Fruit fly (Drosophila melanogaster) whole organism, embryonic: ENCODE data around the gene Bro.

ENCODE experiments used
- Atf3 ChIP-seq: fragments of 200-800 bp; sonication (Bioruptor generic); optimal IDR thresholded peaks from 3 replicates; lab custom pipeline; 2016; ENCODE audit warnings: missing biosample characterization, missing genetic modification characterization
- B-H2 ChIP-seq: fragments of 200-800 bp; sonication (Bioruptor generic); optimal IDR thresholded peaks from 2 replicates; lab custom pipeline; 2018; ENCODE audit warnings: missing biosample characterization, mild to moderate bottlenecking, missing genetic modification characterization
- CG10543 ChIP-seq: fragments of 200-800 bp; sonication (Bioruptor generic); optimal IDR thresholded peaks from 3 replicates; lab custom pipeline; 2017; ENCODE audit warnings: missing biosample characterization, mild to moderate bottlenecking, missing genetic modification characterization, moderate library complexity
- CG11093 ChIP-seq: fragments of 200-800 bp; sonication (Bioruptor generic); IDR thresholded peaks from 3 replicates; pipeline ENCODE4 v1.3.6; 2022; ENCODE audit warnings: missing biosample characterization, missing genetic modification characterization
- CG12155 ChIP-seq: fragments of 200-800 bp; sonication (Bioruptor generic); optimal IDR thresholded peaks from 3 replicates; lab custom pipeline; 2016; ENCODE audit warnings: missing biosample characterization, missing genetic modification characterization
- CG13296 ChIP-seq: fragments of 200-800 bp; sonication (Bioruptor generic); optimal IDR thresholded peaks from 3 replicates; lab custom pipeline; 2018; ENCODE audit warnings: missing biosample characterization, mild to moderate bottlenecking, missing genetic modification characterization
- CG15011 ChIP-seq: fragments of 200-800 bp; sonication (Bioruptor generic); optimal IDR thresholded peaks from 3 replicates; lab custom pipeline; 2018; ENCODE audit warnings: missing biosample characterization, mild to moderate bottlenecking, missing genetic modification characterization
- CG1603 ChIP-seq: fragments of 200-800 bp; sonication (Bioruptor generic); optimal IDR thresholded peaks from 2 replicates; lab custom pipeline; 2019; ENCODE audit warnings: missing biosample characterization, mild to moderate bottlenecking, missing genetic modification characterization, moderate library complexity
- CG16779 ChIP-seq: fragments of 200-800 bp; sonication (Bioruptor generic); IDR thresholded peaks from 2 replicates; pipeline ENCODE4 v1.3.6; 2022; ENCODE audit warnings: missing biosample characterization, missing genetic modification characterization
- CG2875 ChIP-seq: fragments of 200-800 bp; sonication (Bioruptor generic); optimal IDR thresholded peaks from 2 replicates; lab custom pipeline; 2017; ENCODE audit warnings: missing biosample characterization, mild to moderate bottlenecking, missing genetic modification characterization, missing genetic modification reagents
- CG2889 ChIP-seq: fragments of 200-800 bp; sonication (Bioruptor generic); IDR thresholded peaks from 3 replicates; pipeline ENCODE4 v1.3.6; 2022; ENCODE audit warnings: missing biosample characterization, missing genetic modification characterization
- CG30431 ChIP-seq: fragments of 200-800 bp; sonication (Bioruptor generic); optimal IDR thresholded peaks from 2 replicates; lab custom pipeline; 2017; ENCODE audit warnings: missing biosample characterization, missing genetic modification characterization
- CG33213 ChIP-seq: fragments of 200-800 bp; sonication (Bioruptor generic); optimal IDR thresholded peaks from 3 replicates; lab custom pipeline; 2016; ENCODE audit warnings: missing biosample characterization, missing genetic modification characterization
- CG4282 ChIP-seq: fragments of 200-800 bp; sonication (Bioruptor generic); optimal IDR thresholded peaks from 2 replicates; lab custom pipeline; 2016; ENCODE audit warnings: missing biosample characterization, missing genetic modification characterization
- CG4820 ChIP-seq: fragments of 200-800 bp; sonication (Bioruptor generic); optimal IDR thresholded peaks from 3 replicates; lab custom pipeline; 2016; ENCODE audit warnings: missing biosample characterization, missing genetic modification characterization
- CG7928 ChIP-seq: fragments of 200-800 bp; sonication (Bioruptor generic); optimal IDR thresholded peaks from 2 replicates; lab custom pipeline; 2017; ENCODE audit warnings: missing biosample characterization, mild to moderate bottlenecking, missing genetic modification characterization
- CG8089 ChIP-seq: fragments of 200-800 bp; sonication (Bioruptor generic); optimal IDR thresholded peaks from 3 replicates; lab custom pipeline; 2016; ENCODE audit warnings: missing biosample characterization, missing genetic modification characterization
- CG8944 ChIP-seq: fragments of 200-800 bp; sonication (Bioruptor generic); optimal IDR thresholded peaks from 3 replicates; lab custom pipeline; 2016; ENCODE audit warnings: missing biosample characterization, missing genetic modification characterization
- CG9437 ChIP-seq: fragments of 200-800 bp; sonication (Bioruptor generic); optimal IDR thresholded peaks from 2 replicates; lab custom pipeline; 2018; ENCODE audit warnings: missing biosample characterization, mild to moderate bottlenecking, missing genetic modification characterization
- CG9797 ChIP-seq: fragments of 200-800 bp; sonication (Bioruptor generic); optimal IDR thresholded peaks from 3 replicates; lab custom pipeline; 2018; ENCODE audit warnings: missing biosample characterization, mild to moderate bottlenecking, missing genetic modification characterization
- CG9817 ChIP-seq: fragments of 200-800 bp; sonication (Bioruptor generic); optimal IDR thresholded peaks from 2 replicates; lab custom pipeline; 2018; ENCODE audit warnings: missing biosample characterization, mild to moderate bottlenecking, missing genetic modification characterization, moderate library complexity
- D19A ChIP-seq: fragments of 200-800 bp; optimal IDR thresholded peaks from 3 replicates; lab custom pipeline; 2019; ENCODE audit warnings: missing biosample characterization, mild to moderate bottlenecking, missing genetic modification characterization, moderate library complexity
- Dip2 ChIP-seq: fragments of 200-800 bp; sonication (Bioruptor generic); IDR thresholded peaks from 2 replicates; pipeline ENCODE4 v1.3.6; 2022; ENCODE audit warnings: missing biosample characterization, missing genetic modification characterization
- Hr39 ChIP-seq: fragments of >200 bp; optimal IDR thresholded peaks from 2 replicates; lab custom pipeline; 2017
- Jarid2 ChIP-seq: fragments of 200-800 bp; sonication (Bioruptor generic); optimal IDR thresholded peaks from 3 replicates; lab custom pipeline; 2017; ENCODE audit warnings: mild to moderate bottlenecking, missing biosample characterization, missing genetic modification reagents, missing genetic modification characterization
- MESR4 ChIP-seq: fragments of 200-800 bp; sonication (Bioruptor generic); optimal IDR thresholded peaks from 2 replicates; lab custom pipeline; 2018; ENCODE audit warnings: missing biosample characterization, mild to moderate bottlenecking, missing genetic modification characterization, moderate library complexity
- MTF-1 ChIP-seq: fragments of 200-800 bp; sonication (Bioruptor generic); optimal IDR thresholded peaks from 2 replicates; lab custom pipeline; 2018; ENCODE audit warnings: missing biosample characterization, mild to moderate bottlenecking, missing genetic modification characterization, borderline replicate concordance
- Scr ChIP-seq: fragments of 200-800 bp; sonication (Bioruptor generic); IDR thresholded peaks from 2 replicates; pipeline ENCODE4 v1.3.6; 2022; ENCODE audit warnings: missing biosample characterization, missing genetic modification characterization; ENCODE audit not compliant: partially characterized antibody
- Spps ChIP-seq: fragments of 200-800 bp; sonication (Bioruptor generic); optimal IDR thresholded peaks from 2 replicates; lab custom pipeline; 2018; ENCODE audit warnings: missing biosample characterization, mild to moderate bottlenecking, missing genetic modification characterization
- Trl ChIP-seq, 3 experiments: fragments of >200 bp in 2 of 3; fragments of 200-800 bp in 1 of 3; sonication (Bioruptor generic) in 1 of 3; optimal IDR thresholded peaks; 2 replicates in 1 of 3; 3 replicates in 2 of 3; lab custom pipeline; 2016 to 2017; ENCODE audit warnings: missing biosample characterization in 1 of 3, missing genetic modification characterization in 1 of 3
- chinmo ChIP-seq: fragments of 200-800 bp; sonication (Bioruptor generic); IDR thresholded peaks from 4 replicates; pipeline ENCODE4 v1.3.6; 2022; ENCODE audit warnings: missing biosample characterization, missing genetic modification characterization; ENCODE audit not compliant: partially characterized antibody
- chm ChIP-seq: fragments of 200-800 bp; sonication (Bioruptor generic); IDR thresholded peaks from 2 replicates; pipeline ENCODE4 v1.3.6; 2022; ENCODE audit warnings: missing biosample characterization, missing genetic modification characterization
- cwo ChIP-seq: fragments of 200-800 bp; sonication (Bioruptor generic); optimal IDR thresholded peaks from 3 replicates; lab custom pipeline; 2017; ENCODE audit warnings: missing biosample characterization, missing genetic modification characterization, mild to moderate bottlenecking, moderate library complexity, missing genetic modification reagents
- da ChIP-seq: fragments of 200-800 bp; sonication (Bioruptor generic); optimal IDR thresholded peaks from 2 replicates; lab custom pipeline; 2016; ENCODE audit warnings: missing biosample characterization, missing genetic modification characterization
- danr ChIP-seq: fragments of 200-800 bp; sonication (Bioruptor generic); IDR thresholded peaks from 2 replicates; pipeline ENCODE4 v1.3.6; 2022; ENCODE audit warnings: missing biosample characterization, missing genetic modification characterization
- dimm ChIP-seq: fragments of 200-800 bp; sonication (Bioruptor generic); IDR thresholded peaks from 2 replicates; pipeline ENCODE4 v1.3.6; 2022; ENCODE audit warnings: missing biosample characterization, missing genetic modification characterization
- gcm2 ChIP-seq: fragments of 200-800 bp; sonication (Bioruptor generic); optimal IDR thresholded peaks from 2 replicates; lab custom pipeline; 2016; ENCODE audit warnings: missing biosample characterization, missing genetic modification characterization
- grau ChIP-seq: fragments of 200-800 bp; optimal IDR thresholded peaks from 3 replicates; lab custom pipeline; 2019; ENCODE audit warnings: missing biosample characterization, mild to moderate bottlenecking, missing genetic modification characterization, moderate library complexity
- gt ChIP-seq: fragments of 200-800 bp; sonication (Bioruptor generic); IDR thresholded peaks from 2 replicates; pipeline ENCODE4 v1.3.6; 2022; ENCODE audit warnings: missing biosample characterization, missing genetic modification characterization
- ken ChIP-seq: fragments of 200-800 bp; sonication (Bioruptor generic); IDR thresholded peaks from 3 replicates; pipeline ENCODE4 v1.3.6; 2022; ENCODE audit warnings: missing biosample characterization, missing genetic modification characterization
- knrl ChIP-seq: fragments of 200-800 bp; sonication (Bioruptor generic); IDR thresholded peaks from 3 replicates; pipeline ENCODE4 v1.3.6; 2022; ENCODE audit warnings: missing biosample characterization, missing genetic modification characterization; ENCODE audit not compliant: partially characterized antibody
- lbe ChIP-seq: fragments of 200-800 bp; sonication (Bioruptor generic); optimal IDR thresholded peaks from 2 replicates; lab custom pipeline; 2016; ENCODE audit warnings: missing biosample characterization, mild to moderate bottlenecking, missing genetic modification characterization
- maf-S ChIP-seq: fragments of 200-800 bp; sonication (Bioruptor generic); optimal IDR thresholded peaks from 2 replicates; lab custom pipeline; 2016; ENCODE audit warnings: missing biosample characterization, missing genetic modification characterization
- org-1 ChIP-seq: fragments of 200-800 bp; sonication (Bioruptor generic); optimal IDR thresholded peaks from 2 replicates; lab custom pipeline; 2017; ENCODE audit warnings: missing biosample characterization, missing genetic modification characterization
- pnt ChIP-seq: fragments of 200-800 bp; sonication (Bioruptor generic); optimal IDR thresholded peaks from 3 replicates; lab custom pipeline; 2016; ENCODE audit warnings: missing biosample characterization, missing genetic modification characterization
- ranshi ChIP-seq: fragments of 200-800 bp; sonication (Bioruptor generic); IDR thresholded peaks from 2 replicates; pipeline ENCODE4 v1.3.6; 2022; ENCODE audit warnings: missing biosample characterization, missing genetic modification characterization
- slou ChIP-seq: fragments of 200-800 bp; sonication (Bioruptor generic); optimal IDR thresholded peaks from 3 replicates; lab custom pipeline; 2016; ENCODE audit warnings: missing biosample characterization, missing genetic modification characterization
- sob ChIP-seq: fragments of 200-800 bp; sonication (Bioruptor generic); IDR thresholded peaks from 2 replicates; pipeline ENCODE4 v1.3.6; 2022; ENCODE audit warnings: missing biosample characterization, missing genetic modification characterization
- tio ChIP-seq: fragments of 200-800 bp; sonication (Bioruptor generic); optimal IDR thresholded peaks from 2 replicates; lab custom pipeline; 2017; ENCODE audit warnings: missing biosample characterization, missing genetic modification characterization, inconsistent platforms
- z ChIP-seq: fragments of 200-800 bp; sonication (Bioruptor generic); IDR thresholded peaks from 3 replicates; pipeline ENCODE4 v1.3.6; 2022; ENCODE audit warnings: missing biosample characterization, missing genetic modification characterization
- zfh1 ChIP-seq: fragments of 200-800 bp; sonication (Bioruptor generic); IDR thresholded peaks from 3 replicates; pipeline ENCODE4 v1.3.6; 2022; ENCODE audit warnings: missing biosample characterization, missing genetic modification characterization

Gene Bro

dm6 chr3L:1618116-1618727, 29.4 kb upstream of the Bro start, which contains the start of the genes CG13926, ABCB7 and CG33230 (continued):
- no peak for TF ChIP-seq danr
- no peak for TF ChIP-seq gt (GFP tag; lab: Robert Waterston, UW)
- no peak for TF ChIP-seq dimm (GFP tag; lab: Robert Waterston, UW)
- peak; percentile 21 for TF ChIP-seq CG9437 (GFP tag; lab: Kevin White, UChicago)
- peak; percentile 54 for TF ChIP-seq MESR4 (GFP tag; lab: Kevin White, UChicago)
- TF ChIP-seq knrl (GFP tag; lab: Robert Waterston, UW): peak; percentile 71
- no peak for TF ChIP-seq gcm2 (GFP tag; lab: Kevin White, UChicago)
- TF ChIP-seq CG2889: no peak
- no peak for TF ChIP-seq ken (GFP tag; lab: Robert Waterston, UW)
- no peak for TF ChIP-seq CG16779 (GFP tag; lab: Robert Waterston, UW)
- TF ChIP-seq CG12155 (GFP tag; lab: Kevin White, UChicago): peak; percentile 38
- peak; percentile 50 for TF ChIP-seq cwo (GFP tag; lab: Kevin White, UChicago)
- TF ChIP-seq CG2875 (GFP tag; lab: Kevin White, UChicago): no peak
- no peak for TF ChIP-seq Trl (optimal IDR thresholded peaks at IDR 0.05; lab: Kevin White, UChicago)
- no peak for TF ChIP-seq Trl (GFP tag; optimal IDR thresholded peaks at IDR 0.05; lab: Kevin White, UChicago)
- peak; percentile 29 for TF ChIP-seq maf-S (GFP tag; lab: Kevin White, UChicago)
- TF ChIP-seq CG15011 (GFP tag; lab: Kevin White, UChicago): no peak
- TF ChIP-seq Scr (GFP tag; lab: Robert Waterston, UW): peak; percentile 54
- no peak for TF ChIP-seq zfh1 (GFP tag; lab: Robert Waterston, UW)
- TF ChIP-seq pnt: no peak
- no peak for TF ChIP-seq CG4820 (GFP tag; lab: Kevin White, UChicago)
- TF ChIP-seq CG1603 (tag; lab: Kevin White, UChicago): no peak
- TF ChIP-seq MTF-1 (GFP tag; lab: Kevin White, UChicago): no peak
- no peak for TF ChIP-seq da (GFP tag; lab: Kevin White, UChicago)
- TF ChIP-seq chm (GFP tag; lab: Robert Waterston, UW): no peak
- TF ChIP-seq ranshi: no peak
- TF ChIP-seq CG10543: peak; percentile 61
- TF ChIP-seq Spps (tag; lab: Kevin White, UChicago): no peak
- no peak for TF ChIP-seq CG13296
- TF ChIP-seq slou (GFP tag; lab: Kevin White, UChicago): no peak
- TF ChIP-seq CG7928 (GFP tag; lab: Kevin White, UChicago): no peak
- no peak for TF ChIP-seq CG9797
- no peak for TF ChIP-seq Atf3
- TF ChIP-seq tio (GFP tag; lab: Kevin White, UChicago): no peak
- TF ChIP-seq CG4282 (GFP tag; lab: Kevin White, UChicago): no peak
- peak; percentile 37 for TF ChIP-seq grau (tag; lab: Kevin White, UChicago)
- no peak for TF ChIP-seq Jarid2 (GFP tag; lab: Kevin White, UChicago)
- no peak for TF ChIP-seq sob (GFP tag; lab: Robert Waterston, UW)
- TF ChIP-seq CG11093 (GFP tag; lab: Robert Waterston, UW): no peak
- TF ChIP-seq CG33213 (GFP tag; lab: Kevin White, UChicago): no peak
- TF ChIP-seq z: no peak
- no peak for TF ChIP-seq org-1 (GFP tag; lab: Kevin White, UChicago)
- no peak for TF ChIP-seq CG8089
- TF ChIP-seq lbe (GFP tag; lab: Kevin White, UChicago): no peak
- TF ChIP-seq Hr39 (lab: Kevin White, UChicago): no peak
- TF ChIP-seq Dip2: no peak
- TF ChIP-seq CG9817 (tag; lab: Kevin White, UChicago): peak; percentile 6
- TF ChIP-seq CG8944 (GFP tag; lab: Kevin White, UChicago): no peak
- peak; percentile 59 for TF ChIP-seq B-H2 (GFP tag; lab: Kevin White, UChicago)
- TF ChIP-seq CG30431 (GFP tag; lab: Kevin White, UChicago): no peak
- TF ChIP-seq D19A (tag; lab: Kevin White, UChicago): no peak
- 0 out of 4 replicates have a peak, but pooled peaks have one; percentile 18 for TF ChIP-seq chinmo
